Fruit fly (Drosophila melanogaster) whole organism, embryonic: Measurements from ENCODE around the gene corto.
A peak's percentile ranks its signal among the peaks of the same experiment; 100 is the strongest.

ENCODE experiments used
- Antp ChIP-seq: fragments of 200-800 bp; sonication (Bioruptor generic); optimal IDR thresholded peaks from 3 replicates; lab custom pipeline; 2016; ENCODE audit warnings: missing biosample characterization, missing genetic modification characterization
- Awh ChIP-seq: fragments of 200-800 bp; sonication (Bioruptor generic); IDR thresholded peaks from 2 replicates; pipeline ENCODE4, ENCODE4 v1.3.6; 2022; ENCODE audit warnings: missing biosample characterization, missing genetic modification characterization
- CG10274 ChIP-seq: fragments of 200-800 bp; sonication (Bioruptor generic); optimal IDR thresholded peaks from 3 replicates; lab custom pipeline; 2017; ENCODE audit warnings: missing biosample characterization, mild to moderate bottlenecking, missing genetic modification characterization
- CG11093 ChIP-seq: fragments of 200-800 bp; sonication (Bioruptor generic); IDR thresholded peaks from 3 replicates; pipeline ENCODE4 v1.3.6; 2022; ENCODE audit warnings: missing biosample characterization, missing genetic modification characterization
- CG11247 ChIP-seq: fragments of 200-800 bp; sonication (Bioruptor generic); IDR thresholded peaks from 2 replicates; pipeline ENCODE4 v1.3.6; 2022; ENCODE audit warnings: missing biosample characterization, missing genetic modification characterization
- CG12299 ChIP-seq: fragments of 200-800 bp; sonication (Bioruptor generic); optimal IDR thresholded peaks from 2 replicates; lab custom pipeline; 2018; ENCODE audit warnings: missing biosample characterization, mild to moderate bottlenecking, missing genetic modification characterization
- CG12744 ChIP-seq: fragments of 200-800 bp; sonication (Bioruptor generic); optimal IDR thresholded peaks from 2 replicates; lab custom pipeline; 2016; ENCODE audit warnings: missing biosample characterization, missing genetic modification characterization
- CG12769 ChIP-seq: fragments of 200-800 bp; sonication (Bioruptor generic); optimal IDR thresholded peaks from 2 replicates; lab custom pipeline; 2019; ENCODE audit warnings: missing biosample characterization, mild to moderate bottlenecking, missing genetic modification characterization, moderate library complexity
- CG14050 ChIP-seq: fragments of 200-800 bp; sonication (Bioruptor generic); IDR thresholded peaks from 3 replicates; pipeline ENCODE4 v1.3.6; 2022; ENCODE audit warnings: missing biosample characterization, missing genetic modification characterization
- CG14965 ChIP-seq: fragments of 200-800 bp; sonication (Bioruptor generic); optimal IDR thresholded peaks from 2 replicates; lab custom pipeline; 2016; ENCODE audit warnings: missing biosample characterization, missing genetic modification characterization, borderline replicate concordance
- CG15011 ChIP-seq: fragments of 200-800 bp; sonication (Bioruptor generic); optimal IDR thresholded peaks from 3 replicates; lab custom pipeline; 2018; ENCODE audit warnings: missing biosample characterization, mild to moderate bottlenecking, missing genetic modification characterization
- CG1602 ChIP-seq: fragments of 200-800 bp; sonication (Bioruptor generic); optimal IDR thresholded peaks from 3 replicates; lab custom pipeline; 2016; ENCODE audit warnings: missing biosample characterization, missing genetic modification characterization
- CG18011 ChIP-seq: fragments of 200-800 bp; sonication (Bioruptor generic); optimal IDR thresholded peaks from 2 replicates; lab custom pipeline; 2017; ENCODE audit warnings: missing biosample characterization, missing genetic modification characterization, mild to moderate bottlenecking, moderate library complexity, missing genotype
- CG18476 ChIP-seq: fragments of 200-800 bp; sonication (Bioruptor generic); optimal IDR thresholded peaks from 2 replicates; lab custom pipeline; 2016; ENCODE audit warnings: missing biosample characterization, mild to moderate bottlenecking, missing genetic modification characterization
- CG4360 ChIP-seq: fragments of 200-800 bp; sonication (Bioruptor generic); IDR thresholded peaks from 2 replicates; pipeline ENCODE4 v1.3.6; 2022; ENCODE audit warnings: missing biosample characterization, missing genetic modification characterization
- CG4617 ChIP-seq: fragments of 200-800 bp; sonication (Bioruptor generic); optimal IDR thresholded peaks from 3 replicates; lab custom pipeline; 2016; ENCODE audit warnings: missing biosample characterization, missing genetic modification characterization, borderline replicate concordance
- CG5180 ChIP-seq: fragments of 200-800 bp; sonication (Bioruptor generic); optimal IDR thresholded peaks from 3 replicates; lab custom pipeline; 2017; ENCODE audit warnings: missing biosample characterization, missing genetic modification characterization, mild to moderate bottlenecking, moderate library complexity, missing genetic modification reagents
- CG6175 ChIP-seq: fragments of 200-800 bp; sonication (Bioruptor generic); IDR thresholded peaks from 3 replicates; pipeline ENCODE4 v1.3.6; 2022; ENCODE audit warnings: missing biosample characterization, missing genetic modification characterization
- CG6272 ChIP-seq: fragments of 200-800 bp; sonication (Bioruptor generic); IDR thresholded peaks from 2 replicates; pipeline ENCODE4 v1.3.6; 2022; ENCODE audit warnings: missing biosample characterization, missing genetic modification characterization
- CG7271 ChIP-seq: fragments of 200-800 bp; sonication (Bioruptor generic); optimal IDR thresholded peaks from 2 replicates; lab custom pipeline; 2018; ENCODE audit warnings: missing biosample characterization, mild to moderate bottlenecking, missing genetic modification characterization, moderate library complexity
- CG9876 ChIP-seq: fragments of 200-800 bp; sonication (Bioruptor generic); optimal IDR thresholded peaks from 2 replicates; lab custom pipeline; 2016; ENCODE audit warnings: missing biosample characterization, missing genetic modification characterization
- CkIIα-i1 ChIP-seq: fragments of 200-800 bp; sonication (Bioruptor generic); IDR thresholded peaks from 2 replicates; pipeline ENCODE4 v1.3.6; 2022; ENCODE audit warnings: missing biosample characterization, missing genetic modification characterization
- Dll ChIP-seq: fragments of 200-800 bp; sonication (Bioruptor generic); IDR thresholded peaks from 4 replicates; pipeline ENCODE4 v1.3.6; 2022; ENCODE audit warnings: missing biosample characterization, missing genetic modification characterization; ENCODE audit not compliant: partially characterized antibody
- ERR ChIP-seq: fragments of 200-800 bp; sonication (Bioruptor generic); optimal IDR thresholded peaks from 2 replicates; lab custom pipeline; 2016; ENCODE audit warnings: missing biosample characterization, missing genetic modification characterization
- Ets65A ChIP-seq: fragments of 200-800 bp; sonication (Bioruptor generic); peaks from one replicate; lab custom pipeline; 2016; ENCODE audit warnings: missing biosample characterization, missing genetic modification characterization
- Fer3 ChIP-seq: fragments of 200-800 bp; sonication (Bioruptor generic); optimal IDR thresholded peaks from 2 replicates; lab custom pipeline; 2018; ENCODE audit warnings: missing biosample characterization, mild to moderate bottlenecking, missing genetic modification characterization, moderate library complexity
- HLH3B ChIP-seq: fragments of 200-800 bp; sonication (Bioruptor generic); IDR thresholded peaks from 2 replicates; pipeline ENCODE4 v1.3.6; 2022; ENCODE audit warnings: missing biosample characterization, missing genetic modification characterization
- HLH4C ChIP-seq: fragments of 200-800 bp; sonication (Bioruptor generic); IDR thresholded peaks from 3 replicates; pipeline ENCODE4 v1.3.6; 2022; ENCODE audit warnings: missing biosample characterization, missing genetic modification characterization; ENCODE audit not compliant: partially characterized antibody
- HmgZ ChIP-seq: fragments of 200-800 bp; sonication (Bioruptor generic); optimal IDR thresholded peaks from 2 replicates; lab custom pipeline; 2018; ENCODE audit warnings: missing biosample characterization, mild to moderate bottlenecking, missing genetic modification characterization
- Mad ChIP-seq: fragments of 200-800 bp; sonication (Bioruptor generic); optimal IDR thresholded peaks from 2 replicates; lab custom pipeline; 2016; ENCODE audit warnings: missing biosample characterization, missing genetic modification characterization
- Med ChIP-seq: fragments of 200-800 bp; sonication (Bioruptor generic); peaks from one replicate; lab custom pipeline; 2016; ENCODE audit warnings: missing biosample characterization, missing genetic modification characterization, mild to moderate bottlenecking, inconsistent platforms, moderate library complexity
- NFAT ChIP-seq: fragments of 200-800 bp; sonication (Bioruptor generic); IDR thresholded peaks from 2 replicates; pipeline ENCODE4 v1.3.6; 2022; ENCODE audit warnings: missing biosample characterization, missing genetic modification characterization
- NfI ChIP-seq: fragments of 200-800 bp; sonication (Bioruptor generic); optimal IDR thresholded peaks from 3 replicates; lab custom pipeline; 2018; ENCODE audit warnings: missing biosample characterization, mild to moderate bottlenecking, missing genetic modification characterization, moderate library complexity
- Pdp1 ChIP-seq, 2 experiments: fragments of 200-800 bp; sonication (Bioruptor generic); optimal IDR thresholded peaks; 3 replicates each; lab custom pipeline; 2016; ENCODE audit warnings: missing biosample characterization in 2 of 2, missing genetic modification characterization in 2 of 2, mild to moderate bottlenecking in 1 of 2, moderate library complexity in 1 of 2
- Scr ChIP-seq: fragments of 200-800 bp; sonication (Bioruptor generic); IDR thresholded peaks from 2 replicates; pipeline ENCODE4 v1.3.6; 2022; ENCODE audit warnings: missing biosample characterization, missing genetic modification characterization; ENCODE audit not compliant: partially characterized antibody
- Sox100B ChIP-seq: fragments of 200-800 bp; sonication (Bioruptor generic); optimal IDR thresholded peaks from 3 replicates; lab custom pipeline; 2018; ENCODE audit warnings: missing biosample characterization, mild to moderate bottlenecking, missing genetic modification characterization
- Ssrp ChIP-seq: fragments of 200-800 bp; sonication (Bioruptor generic); optimal IDR thresholded peaks from 2 replicates; lab custom pipeline; 2018; ENCODE audit warnings: missing biosample characterization, mild to moderate bottlenecking, missing genetic modification characterization, moderate library complexity
- Xrp1 ChIP-seq: fragments of 200-800 bp; sonication (Bioruptor generic); IDR thresholded peaks from 2 replicates; pipeline ENCODE4 v1.3.6; 2022; ENCODE audit warnings: missing biosample characterization, missing genetic modification characterization
- chif ChIP-seq, 2 experiments: fragments of 200-800 bp; sonication (Bioruptor generic); optimal IDR thresholded peaks; 3 replicates each; lab custom pipeline; 2016; ENCODE audit warnings: missing biosample characterization in 2 of 2, missing genetic modification characterization in 2 of 2
- crc ChIP-seq: fragments of 200-800 bp; sonication (Bioruptor generic); optimal IDR thresholded peaks from 2 replicates; lab custom pipeline; 2016; ENCODE audit warnings: missing biosample characterization, missing genetic modification characterization
- dpn ChIP-seq, 2 experiments: fragments of 200-800 bp; sonication (Bioruptor generic); optimal IDR thresholded peaks; 3 replicates each; lab custom pipeline; 2016; ENCODE audit warnings: missing biosample characterization in 2 of 2, missing genetic modification characterization in 2 of 2
- ewg ChIP-seq: fragments of 200-800 bp; sonication (Bioruptor generic); optimal IDR thresholded peaks from 3 replicates; lab custom pipeline; 2017; ENCODE audit warnings: mild to moderate bottlenecking, missing biosample characterization, missing genetic modification reagents, missing genetic modification characterization
- fd102C ChIP-seq: fragments of 200-800 bp; sonication (Bioruptor generic); optimal IDR thresholded peaks from 2 replicates; lab custom pipeline; 2018; ENCODE audit warnings: missing biosample characterization, mild to moderate bottlenecking, missing genetic modification characterization, moderate library complexity
- ken ChIP-seq: fragments of 200-800 bp; sonication (Bioruptor generic); IDR thresholded peaks from 3 replicates; pipeline ENCODE4 v1.3.6; 2022; ENCODE audit warnings: missing biosample characterization, missing genetic modification characterization
- maf-S ChIP-seq: fragments of 200-800 bp; sonication (Bioruptor generic); optimal IDR thresholded peaks from 2 replicates; lab custom pipeline; 2016; ENCODE audit warnings: missing biosample characterization, missing genetic modification characterization
- pho ChIP-seq: fragments of 200-800 bp; sonication (Bioruptor generic); optimal IDR thresholded peaks from 2 replicates; lab custom pipeline; 2016; ENCODE audit warnings: missing biosample characterization, missing genetic modification characterization
- pum ChIP-seq: fragments of 200-800 bp; sonication (Bioruptor generic); optimal IDR thresholded peaks from 2 replicates; lab custom pipeline; 2016; ENCODE audit warnings: missing biosample characterization, missing genetic modification characterization
- rib ChIP-seq: fragments of 200-800 bp; sonication (Bioruptor generic); IDR thresholded peaks from 2 replicates; pipeline ENCODE4 v1.3.6; 2022; ENCODE audit warnings: missing biosample characterization, missing genetic modification characterization
- slbo ChIP-seq: fragments of 200-800 bp; sonication (Bioruptor generic); IDR thresholded peaks from 2 replicates; pipeline ENCODE4 v1.3.6; 2022; ENCODE audit warnings: missing biosample characterization, missing genetic modification characterization
- slp2 ChIP-seq: fragments of 200-800 bp; sonication (Bioruptor generic); optimal IDR thresholded peaks from 2 replicates; lab custom pipeline; 2016; ENCODE audit warnings: missing biosample characterization, missing genetic modification characterization
- wek ChIP-seq: fragments of 200-800 bp; sonication (Bioruptor generic); optimal IDR thresholded peaks from 3 replicates; lab custom pipeline; 2018; ENCODE audit warnings: missing biosample characterization, mild to moderate bottlenecking, missing genetic modification characterization, moderate library complexity

Gene corto

dm6 chr3R:5055424-5055981 lies 31.4 kb downstream of the corto start (continued):
- no peak for TF ChIP-seq dpn (GFP tag; optimal IDR thresholded peaks at IDR 0.05; lab: Kevin White, UChicago)
- TF ChIP-seq Antp (GFP tag; lab: Kevin White, UChicago): no peak
- TF ChIP-seq CG4360: no peak
- no peak for TF ChIP-seq slbo (GFP tag; lab: Robert Waterston, UW)
- no peak for TF ChIP-seq CG18476 (GFP tag; lab: Kevin White, UChicago)
- TF ChIP-seq CG12769 (tag; lab: Kevin White, UChicago): peak; percentile 72
- no peak for TF ChIP-seq rib (GFP tag; lab: Robert Waterston, UW)
- TF ChIP-seq ken: no peak
- peak; percentile 23 for TF ChIP-seq Sox100B (GFP tag; lab: Kevin White, UChicago)
- TF ChIP-seq Ssrp (tag; lab: Kevin White, UChicago): no peak
- peak in 1 of 2 experiments; percentile 28 for TF ChIP-seq Pdp1 (GFP tag; optimal IDR thresholded peaks at IDR 0.05; lab: Kevin White, UChicago)
- TF ChIP-seq pho (GFP tag; lab: Kevin White, UChicago): no peak
- no peak for TF ChIP-seq Fer3 (tag; lab: Kevin White, UChicago)
- TF ChIP-seq CG14965: no peak
- TF ChIP-seq CG11093: no peak
- TF ChIP-seq CG15011: no peak
- no peak for TF ChIP-seq Mad (GFP tag; lab: Kevin White, UChicago)
- no peak for TF ChIP-seq CG11247
- no peak for TF ChIP-seq Xrp1 (GFP tag; lab: Robert Waterston, UW)
- TF ChIP-seq wek (GFP tag; lab: Kevin White, UChicago): no peak
- TF ChIP-seq Med: peak; percentile 50
- no peak for TF ChIP-seq chif (GFP tag; optimal IDR thresholded peaks at IDR 0.05; lab: Kevin White, UChicago)
- TF ChIP-seq HLH3B: no peak
- no peak for TF ChIP-seq CG18011
- TF ChIP-seq ERR (GFP tag; lab: Kevin White, UChicago): no peak
- no peak for TF ChIP-seq CG7271 (tag; lab: Kevin White, UChicago)
- no peak for TF ChIP-seq CG1602 (GFP tag; lab: Kevin White, UChicago)
- TF ChIP-seq NfI (GFP tag; lab: Kevin White, UChicago): no peak
- peak; percentile 3 for TF ChIP-seq CG5180 (GFP tag; lab: Kevin White, UChicago)
- no peak for TF ChIP-seq CG9876
- no peak for TF ChIP-seq pum (GFP tag; lab: Kevin White, UChicago)
- TF ChIP-seq maf-S (GFP tag; lab: Kevin White, UChicago): no peak
- TF ChIP-seq Awh (GFP tag; lab: Robert Waterston, UW): no peak
- no peak for TF ChIP-seq NFAT
- no peak for TF ChIP-seq Ets65A
- no peak for TF ChIP-seq CG14050
- no peak for TF ChIP-seq CG12744 (GFP tag; lab: Kevin White, UChicago)
- no peak for TF ChIP-seq CG10274
- TF ChIP-seq CG4617 (GFP tag; lab: Kevin White, UChicago): no peak
- no peak for TF ChIP-seq HLH4C (GFP tag; lab: Robert Waterston, UW)
- TF ChIP-seq HmgZ (tag; lab: Kevin White, UChicago): no peak
- no peak for TF ChIP-seq CkIIα-i1 (GFP tag; lab: Robert Waterston, UW)
- TF ChIP-seq ewg: no peak
- TF ChIP-seq Dll (GFP tag; lab: Robert Waterston, UW): no peak
- no peak for TF ChIP-seq slp2 (GFP tag; lab: Kevin White, UChicago)
- peak; percentile 66; the same call in 1 of the 3 replicates for TF ChIP-seq CG6175 (GFP tag; lab: Robert Waterston, UW)
- TF ChIP-seq Scr (GFP tag; lab: Robert Waterston, UW): peak; percentile 21; the same call in 1 of the 2 replicates
- no peak for TF ChIP-seq fd102C (GFP tag; lab: Kevin White, UChicago)
- no peak for TF ChIP-seq CG12299 (tag; lab: Kevin White, UChicago)
- TF ChIP-seq crc (GFP tag; lab: Kevin White, UChicago): no peak
- TF ChIP-seq CG6272 (GFP tag; lab: Robert Waterston, UW): no peak
